Worm (Caenorhabditis elegans) whole organism, midembryonic: ENCODE measurements around the gene max-1.
A peak's percentile ranks its signal among the peaks of the same experiment; 100 is the strongest.
"Not testable (repeated sequence)": the region's sequence is repeated elsewhere in the genome, so short reads cannot be mapped to it uniquely, and the experiment has no call there.

Source experiments
- T22C8.4 ChIP-seq: fragments of 200-800 bp; sonication (Bioruptor generic); IDR thresholded peaks from 2 replicates; pipeline ENCODE4 v1.3.6; 2022; ENCODE audit warnings: missing genetic modification characterization, missing compliant biosample characterization
- cog-1 ChIP-seq: sonication (generic microtip); optimal IDR thresholded peaks from 2 replicates; lab custom pipeline; 2016; ENCODE audit warnings: missing genetic modification characterization, missing compliant biosample characterization
- flt-1 ChIP-seq: fragments of 200-800 bp; sonication (Bioruptor generic); IDR thresholded peaks from 2 replicates; pipeline ENCODE4 v1.3.6; 2022; ENCODE audit warnings: missing genetic modification characterization, missing compliant biosample characterization
- klf-2 ChIP-seq: fragments of 200-800 bp; sonication (Bioruptor generic); conservative IDR thresholded peaks from 2 replicates; pipeline ENCODE4 v1.3.6; 2022; ENCODE audit warnings: missing genetic modification reagents, missing genetic modification characterization, missing compliant biosample characterization
- med-1 ChIP-seq: sonication (generic microtip); optimal IDR thresholded peaks from 2 replicates; lab custom pipeline; 2017; ENCODE audit warnings: missing genetic modification characterization, mild to moderate bottlenecking, missing compliant biosample characterization, antibody characterized with exemption, missing genetic modification reagents; ENCODE audit not compliant: insufficient read depth
- ref-1 ChIP-seq: fragments of 200-800 bp; sonication (Bioruptor generic); conservative IDR thresholded peaks from 2 replicates; pipeline ENCODE4 v1.3.6; 2022; ENCODE audit warnings: missing genetic modification reagents, missing genetic modification characterization, missing compliant biosample characterization
- tab-1 ChIP-seq: fragments of 200-800 bp; sonication (Bioruptor generic); IDR thresholded peaks from 2 replicates; pipeline ENCODE4 v1.3.6; 2022; ENCODE audit warnings: missing genetic modification characterization, missing compliant biosample characterization
- ztf-23 ChIP-seq: fragments of 200-800 bp; sonication (Bioruptor generic); IDR thresholded peaks from 2 replicates; pipeline ENCODE4 v1.3.6; 2022; ENCODE audit warnings: missing genetic modification reagents, missing genetic modification characterization, missing compliant biosample characterization
- ztf-29 ChIP-seq: fragments of 200-800 bp; sonication (Bioruptor generic); IDR thresholded peaks from 2 replicates; pipeline ENCODE4 v1.3.6; 2022; ENCODE audit warnings: missing genetic modification reagents, missing genetic modification characterization, missing compliant biosample characterization

Gene max-1

DNA sequence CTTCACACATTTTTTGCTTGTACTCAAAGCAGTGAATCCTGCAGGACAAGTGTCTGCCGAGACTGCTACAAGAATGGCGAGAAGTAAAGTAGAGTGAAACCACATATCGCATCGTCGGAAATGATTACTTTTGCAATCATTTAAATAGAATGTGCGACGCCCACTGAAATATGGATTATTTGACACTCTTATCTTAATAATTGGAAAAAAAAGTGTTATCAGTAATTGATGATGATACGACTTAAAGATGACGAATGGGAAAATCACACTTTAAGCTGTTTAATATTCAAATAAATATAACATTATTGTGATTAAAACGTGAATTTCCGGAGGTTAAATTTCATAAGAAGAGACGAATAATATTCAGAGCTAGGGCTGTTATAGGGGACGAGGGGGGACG lies 17.9 kb upstream of the max-1 start, which contains the start of gene clec-41:
clec-41 (minus strand) TSS at position 147 of the 400 bp plus-strand sequence.
- TF ChIP-seq med-1, result no peak
- no peak for TF ChIP-seq klf-2
- no peak for TF ChIP-seq ztf-29 (GFP tag; lab: Robert Waterston, UW)
- TF ChIP-seq cog-1 (tag; lab: Kevin White, UChicago), result no peak
- TF ChIP-seq flt-1 (GFP tag; lab: Robert Waterston, UW), result no peak
- TF ChIP-seq T22C8.4 (GFP tag; lab: Robert Waterston, UW), result no peak
- no peak for TF ChIP-seq ztf-23
- no peak for TF ChIP-seq ref-1 (GFP tag; lab: Robert Waterston, UW)
- no peak for TF ChIP-seq tab-1 (GFP tag; lab: Robert Waterston, UW)

DNA sequence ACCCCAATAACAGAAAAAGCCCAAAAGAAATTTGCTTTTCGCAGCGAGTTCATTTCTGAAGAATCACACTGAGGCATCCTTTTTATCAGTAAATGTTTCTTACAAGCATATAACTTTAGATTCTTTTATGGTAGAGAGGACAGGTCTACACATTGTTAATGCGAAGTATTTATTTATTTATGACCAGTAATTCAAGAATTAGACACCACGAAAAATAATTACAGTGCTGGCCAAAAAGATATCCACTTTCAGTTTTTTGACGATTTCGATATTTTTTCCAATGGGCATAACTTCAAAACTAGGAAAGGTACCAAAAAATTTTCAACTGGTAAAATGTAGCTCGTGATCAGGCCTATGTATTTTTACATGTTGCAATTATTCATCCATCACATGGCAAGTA lies 14.8 kb upstream of the max-1 start, which contains the start of gene clec-225:
clec-225 (minus strand) TSS at position 101 of the 400 bp plus-strand sequence.
- not testable (repeated sequence) for TF ChIP-seq ztf-29 (GFP tag; lab: Robert Waterston, UW); ztf-23; med-1

DNA sequence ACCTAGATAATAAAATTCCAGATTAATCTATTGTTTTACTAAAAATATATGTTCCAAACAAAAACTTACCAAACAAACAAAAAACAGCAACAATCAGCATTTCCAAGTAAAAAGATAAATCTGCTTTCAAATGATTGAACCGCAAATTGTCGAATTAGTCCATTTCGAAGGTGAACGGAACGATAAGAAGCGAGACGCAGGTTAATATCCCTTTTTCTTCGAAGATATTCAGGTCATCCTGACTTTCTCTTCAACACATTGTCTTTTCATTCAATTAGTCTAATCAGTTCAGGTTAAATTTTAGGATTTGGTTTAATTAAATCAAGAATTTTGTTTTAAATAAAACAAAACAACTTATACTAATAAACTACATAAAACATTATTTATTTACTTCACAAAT lies 13.4 kb upstream of the max-1 start, which contains the start of gene B0365.9:
B0365.9 (minus strand) TSS at position 186 of the 400 bp plus-strand sequence.
- TF ChIP-seq T22C8.4 (GFP tag; lab: Robert Waterston, UW), result no peak
- TF ChIP-seq cog-1 (tag; lab: Kevin White, UChicago), result no peak
- TF ChIP-seq med-1, result no peak
- no peak for TF ChIP-seq ztf-29 (GFP tag; lab: Robert Waterston, UW)
- TF ChIP-seq ztf-23, result no peak
- TF ChIP-seq ref-1 (GFP tag; lab: Robert Waterston, UW), result no peak

DNA sequence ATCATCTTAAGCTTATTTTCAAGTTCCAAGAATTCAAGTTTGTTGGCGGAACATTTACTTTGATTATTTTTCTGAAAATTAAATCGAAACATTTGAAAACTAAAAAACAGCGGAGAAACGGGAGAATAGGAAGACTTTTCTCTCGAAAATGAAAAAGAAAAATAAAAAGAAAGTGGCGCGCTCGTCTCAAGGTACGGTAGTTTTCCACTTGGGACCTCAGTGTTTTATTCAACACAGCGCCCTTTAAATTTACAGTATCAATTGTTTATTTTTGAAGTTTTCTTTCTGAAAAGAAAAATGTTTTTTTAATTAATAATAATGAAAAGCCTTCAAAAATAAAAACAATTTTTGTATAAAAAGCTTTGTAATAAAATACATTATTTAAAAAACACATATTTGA lies 11.5 kb upstream of the max-1 start:
- no peak for TF ChIP-seq ztf-23

- peak; percentile 41; the same call in 1 of the 2 replicates for TF ChIP-seq T22C8.4 (GFP tag; lab: Robert Waterston, UW)
- TF ChIP-seq ztf-23, result 0 out of 2 replicates have a peak, but pooled peaks have one; percentile 50
- 0 out of 2 replicates have a peak, but pooled peaks have one; percentile 48 for TF ChIP-seq tab-1 (GFP tag; lab: Robert Waterston, UW)
- TF ChIP-seq med-1, result no peak
- peak; percentile 25 for TF ChIP-seq cog-1 (tag; lab: Kevin White, UChicago)
- no peak for TF ChIP-seq klf-2
- no peak for TF ChIP-seq flt-1 (GFP tag; lab: Robert Waterston, UW)
These were observed 10.4 kb upstream of the max-1 start for ce11 chrV:13130439-13130840.

- TF ChIP-seq ztf-23, result no peak
- no peak for TF ChIP-seq ref-1 (GFP tag; lab: Robert Waterston, UW)
- TF ChIP-seq ztf-29 (GFP tag; lab: Robert Waterston, UW), result no peak
- no peak for TF ChIP-seq T22C8.4 (GFP tag; lab: Robert Waterston, UW)
- TF ChIP-seq cog-1 (tag; lab: Kevin White, UChicago), result no peak
- no peak for TF ChIP-seq klf-2
- TF ChIP-seq med-1, result no peak
- TF ChIP-seq tab-1 (GFP tag; lab: Robert Waterston, UW), result no peak
- no peak for TF ChIP-seq flt-1 (GFP tag; lab: Robert Waterston, UW)
These were observed 9.9 kb upstream of the max-1 start, which contains the start of gene eat-6 for ce11 chrV:13129895-13130294. Gene eat-6 (minus strand): TSS chrV:13129995.

- no peak for TF ChIP-seq ref-1 (GFP tag; lab: Robert Waterston, UW)
- no peak for TF ChIP-seq ztf-23
- no peak for TF ChIP-seq med-1
- no peak for TF ChIP-seq T22C8.4 (GFP tag; lab: Robert Waterston, UW)
These were observed 1.2 kb upstream of the max-1 start for ce11 chrV:13121266-13121665.

DNA sequence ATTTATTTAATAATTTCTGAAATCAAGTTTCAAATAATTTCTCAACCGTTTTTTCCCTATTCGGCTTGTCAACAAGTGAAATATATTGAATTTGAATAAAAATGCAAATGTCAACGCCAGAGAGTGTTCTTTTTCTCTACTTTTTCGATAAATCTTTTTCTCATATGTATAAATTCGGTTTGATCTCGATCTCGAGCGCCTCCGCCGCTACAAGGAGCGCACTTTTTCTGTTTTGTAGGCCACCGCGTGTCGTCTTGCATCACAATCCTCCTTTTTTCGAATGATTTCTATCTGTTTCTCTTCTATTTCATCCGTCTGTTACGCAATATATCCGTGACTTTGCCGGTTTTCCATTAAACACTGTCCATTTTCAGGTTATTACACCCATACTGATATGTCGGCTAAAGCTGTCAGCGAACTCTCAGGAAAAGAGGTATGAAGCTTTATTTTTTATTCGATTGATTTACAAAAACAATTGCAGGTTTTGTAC lies 3.9 kb downstream of the max-1 start, which contains the start of gene acly-2:
acly-2 (plus strand) TSS at position 375 of the 490 bp plus-strand sequence.
- TF ChIP-seq ztf-23, result no peak
- no peak for TF ChIP-seq T22C8.4 (GFP tag; lab: Robert Waterston, UW)
- no peak for TF ChIP-seq ztf-29 (GFP tag; lab: Robert Waterston, UW)
- no peak for TF ChIP-seq klf-2
- no peak for TF ChIP-seq tab-1 (GFP tag; lab: Robert Waterston, UW)
- TF ChIP-seq flt-1 (GFP tag; lab: Robert Waterston, UW), result no peak
- TF ChIP-seq med-1, result no peak
- TF ChIP-seq cog-1 (tag; lab: Kevin White, UChicago), result no peak
- TF ChIP-seq ref-1 (GFP tag; lab: Robert Waterston, UW), result no peak

ce11 chrV:13114552-13115237 lies 5.3 kb downstream of the max-1 start:
- no peak for TF ChIP-seq ztf-29 (GFP tag; lab: Robert Waterston, UW)
- TF ChIP-seq tab-1 (GFP tag; lab: Robert Waterston, UW), result no peak
- no peak for TF ChIP-seq ref-1 (GFP tag; lab: Robert Waterston, UW)
- TF ChIP-seq ztf-23, result no peak
- TF ChIP-seq med-1, result no peak
- no peak for TF ChIP-seq T22C8.4 (GFP tag; lab: Robert Waterston, UW)
- TF ChIP-seq cog-1 (tag; lab: Kevin White, UChicago), result no peak
- TF ChIP-seq flt-1 (GFP tag; lab: Robert Waterston, UW), result no peak
- no peak for TF ChIP-seq klf-2

DNA sequence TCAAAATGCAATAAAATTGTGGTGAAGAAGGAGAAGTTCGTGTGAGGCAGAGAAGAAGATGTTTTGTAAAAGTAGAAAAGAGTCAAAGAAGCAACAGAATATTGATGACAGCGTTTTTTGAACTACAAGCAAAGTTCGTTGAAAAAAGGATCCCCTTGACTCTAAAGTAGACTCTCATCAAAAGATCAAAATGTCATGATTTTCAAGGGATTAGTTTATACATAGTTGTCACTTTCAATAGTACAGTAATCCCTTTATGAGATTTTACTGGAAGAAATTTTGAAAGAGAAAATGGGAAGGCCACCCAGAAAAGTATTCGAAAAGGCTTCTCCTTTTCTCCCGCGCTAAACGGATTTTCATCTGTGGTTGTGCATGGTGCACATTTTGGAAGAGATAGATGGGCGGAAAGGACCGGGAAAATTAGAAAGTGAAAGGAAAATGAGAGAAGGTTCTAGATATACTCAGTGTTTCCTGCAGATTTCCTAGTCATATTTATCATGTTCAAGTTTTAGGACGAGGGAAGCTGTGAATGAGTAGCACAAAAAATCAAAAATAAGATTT lies 7.0 kb downstream of the max-1 start:
- TF ChIP-seq ref-1 (GFP tag; lab: Robert Waterston, UW), result no peak
- no peak for TF ChIP-seq ztf-29 (GFP tag; lab: Robert Waterston, UW)
- TF ChIP-seq T22C8.4 (GFP tag; lab: Robert Waterston, UW), result no peak
- no peak for TF ChIP-seq cog-1 (tag; lab: Kevin White, UChicago)
- no peak for TF ChIP-seq med-1
- TF ChIP-seq tab-1 (GFP tag; lab: Robert Waterston, UW), result no peak
- TF ChIP-seq flt-1 (GFP tag; lab: Robert Waterston, UW), result no peak
- TF ChIP-seq ztf-23, result no peak
- TF ChIP-seq klf-2, result no peak
